Worm (Caenorhabditis elegans) whole organism, midembryonic: Measurements from ENCODE around the gene W09C2.10.

Experiments used
- T22C8.4 ChIP-seq: fragments of 200-800 bp; sonication (Bioruptor generic); IDR thresholded peaks from 2 replicates; pipeline ENCODE4 v1.3.6; 2022; ENCODE audit warnings: missing genetic modification characterization, missing compliant biosample characterization
- klf-2 ChIP-seq: fragments of 200-800 bp; sonication (Bioruptor generic); conservative IDR thresholded peaks from 2 replicates; pipeline ENCODE4 v1.3.6; 2022; ENCODE audit warnings: missing genetic modification reagents, missing genetic modification characterization, missing compliant biosample characterization
- tab-1 ChIP-seq: fragments of 200-800 bp; sonication (Bioruptor generic); IDR thresholded peaks from 2 replicates; pipeline ENCODE4 v1.3.6; 2022; ENCODE audit warnings: missing genetic modification characterization, missing compliant biosample characterization

DNA sequence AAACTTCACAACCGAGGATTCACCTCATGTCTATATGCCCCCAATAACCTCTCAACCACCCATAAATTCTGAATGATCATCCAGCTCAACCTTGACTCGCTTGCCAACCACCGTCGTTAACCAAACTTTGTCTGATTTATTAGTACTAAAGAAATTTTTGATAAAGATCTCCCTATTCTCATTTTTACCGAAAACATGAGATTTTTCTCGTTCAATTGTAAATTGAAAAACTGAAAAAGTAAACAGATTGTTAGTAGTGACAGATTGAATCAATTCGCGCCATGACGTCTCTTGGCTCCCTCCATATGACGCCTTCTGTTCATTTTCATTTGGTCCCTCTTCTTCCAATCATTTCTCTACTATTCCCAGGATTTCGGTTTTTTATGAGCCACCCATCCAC, 16.9 kb downstream of the W09C2.10 start:
- no peak for TF ChIP-seq tab-1 (GFP tag; lab: Robert Waterston, UW)
- TF ChIP-seq T22C8.4, result no peak
- TF ChIP-seq klf-2 (GFP tag; lab: Robert Waterston, UW), result no peak
